Worm (Caenorhabditis elegans): ENCODE data around the gene F41C6.6.

DNA sequence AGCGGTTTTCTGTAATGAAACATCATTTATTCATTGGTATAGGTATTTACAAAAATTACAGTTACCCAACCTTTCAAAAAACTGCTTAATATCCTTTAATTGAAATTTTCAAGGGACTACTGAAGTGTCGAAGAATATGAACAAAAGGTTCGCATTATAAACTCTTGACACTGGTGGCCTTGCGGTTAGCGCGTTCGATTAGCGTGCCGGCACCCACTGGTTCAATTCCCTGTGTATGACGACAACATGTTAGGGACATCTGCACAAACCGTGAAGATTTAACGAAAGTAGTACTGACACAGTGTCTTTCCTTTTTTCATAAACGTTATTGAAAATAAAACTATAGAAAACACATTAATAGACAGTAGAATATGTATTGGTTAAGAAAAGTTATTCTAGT lies 14.0 kb downstream of the F41C6.6 start:
- TF ChIP-seq him-1 (tag; optimal IDR thresholded peaks at IDR 0.05) (no peak), W03F9.2 (tag; optimal IDR thresholded peaks at IDR 0.05) (peak; percentile 47)

Measured in whole organism, L4/young adult.